Fruit fly (Drosophila melanogaster) whole organism, adult: Measurements from ENCODE around the gene CG5390.
A peak's percentile ranks its signal among the peaks of the same experiment; 100 is the strongest.

Experiments used
- CG11617 ChIP-seq: fragments of 200-800 bp; sonication (Bioruptor generic); optimal IDR thresholded peaks from 2 replicates; lab custom pipeline; 2017; ENCODE audit warnings: mild to moderate bottlenecking, missing biosample characterization, missing genetic modification reagents, missing genetic modification characterization
- CG12768 ChIP-seq: fragments of 200-800 bp; sonication (Bioruptor generic); optimal IDR thresholded peaks from 2 replicates; lab custom pipeline; 2017; ENCODE audit warnings: missing biosample characterization, missing genetic modification characterization, mild to moderate bottlenecking, moderate library complexity, missing genetic modification reagents
- CG14711 ChIP-seq: fragments of 200-800 bp; sonication (Bioruptor generic); optimal IDR thresholded peaks from 2 replicates; lab custom pipeline; 2018; ENCODE audit warnings: missing biosample characterization, mild to moderate bottlenecking, missing genetic modification characterization, moderate library complexity
- CG1620 ChIP-seq: fragments of 200-800 bp; sonication (Bioruptor generic); optimal IDR thresholded peaks from 2 replicates; lab custom pipeline; 2016; ENCODE audit warnings: missing biosample characterization, missing genetic modification characterization
- CG33017 ChIP-seq: fragments of 200-800 bp; sonication (Bioruptor generic); optimal IDR thresholded peaks from 2 replicates; lab custom pipeline; 2018; ENCODE audit warnings: missing biosample characterization, mild to moderate bottlenecking, missing genetic modification characterization, moderate library complexity
- CG5204 ChIP-seq: fragments of 200-800 bp; sonication (Bioruptor generic); optimal IDR thresholded peaks from 2 replicates; lab custom pipeline; 2016; ENCODE audit warnings: missing biosample characterization, missing genetic modification characterization
- CG7045 ChIP-seq: fragments of 200-800 bp; sonication (Bioruptor generic); optimal IDR thresholded peaks from 2 replicates; lab custom pipeline; 2017; ENCODE audit warnings: missing biosample characterization, mild to moderate bottlenecking, missing genetic modification characterization
- CG7101 ChIP-seq: fragments of 200-800 bp; sonication (Bioruptor generic); optimal IDR thresholded peaks from 2 replicates; lab custom pipeline; 2018; ENCODE audit warnings: missing biosample characterization, mild to moderate bottlenecking, missing genetic modification characterization, moderate library complexity
- Clk ChIP-seq: fragments of 200-800 bp; sonication (Bioruptor generic); optimal IDR thresholded peaks from 2 replicates; lab custom pipeline; 2017; ENCODE audit warnings: missing biosample characterization, missing genetic modification characterization
- Crg-1 ChIP-seq: fragments of 200-800 bp; sonication (Bioruptor generic); optimal IDR thresholded peaks from 2 replicates; lab custom pipeline; 2016; ENCODE audit warnings: missing biosample characterization, missing genetic modification characterization
- Mnt ChIP-seq: fragments of 200-800 bp; sonication (Bioruptor generic); optimal IDR thresholded peaks from 2 replicates; lab custom pipeline; 2016; ENCODE audit warnings: missing biosample characterization, mild to moderate bottlenecking, missing genetic modification characterization
- bab1 ChIP-seq: fragments of 200-800 bp; sonication (Bioruptor generic); optimal IDR thresholded peaks from 3 replicates; lab custom pipeline; 2019; ENCODE audit warnings: missing biosample characterization, mild to moderate bottlenecking, missing genetic modification characterization, moderate library complexity
- cic ChIP-seq: fragments of 200-800 bp; sonication (Bioruptor generic); optimal IDR thresholded peaks from 2 replicates; lab custom pipeline; 2017; ENCODE audit warnings: missing biosample characterization, mild to moderate bottlenecking, missing genetic modification characterization, moderate library complexity
- cnc ChIP-seq, 2 experiments: fragments of >200 bp; optimal IDR thresholded peaks; 2 replicates each; lab custom pipeline; 2017
- kay ChIP-seq: fragments of 200-800 bp; sonication (Bioruptor generic); peaks from one replicate; lab custom pipeline; 2016; ENCODE audit warnings: missing biosample characterization, missing genetic modification characterization, borderline replicate concordance
- ovo ChIP-seq: fragments of 200-800 bp; sonication (Bioruptor generic); optimal IDR thresholded peaks from 2 replicates; lab custom pipeline; 2016; ENCODE audit warnings: missing biosample characterization, missing genetic modification characterization
- pad ChIP-seq: fragments of 200-800 bp; sonication (Bioruptor generic); optimal IDR thresholded peaks from 3 replicates; lab custom pipeline; 2017; ENCODE audit warnings: missing biosample characterization, missing genetic modification characterization, mild to moderate bottlenecking, moderate library complexity, missing genetic modification reagents
- tj ChIP-seq: fragments of 200-800 bp; sonication (Bioruptor generic); optimal IDR thresholded peaks from 3 replicates; lab custom pipeline; 2017; ENCODE audit warnings: missing biosample characterization, mild to moderate bottlenecking, missing genetic modification characterization, moderate library complexity

The CG5390 gene

dm6 chr2L:10321036-10321583, 14.7 kb upstream of the CG5390 start:
- peak; percentile 6 for TF ChIP-seq CG14711 (tag; lab: Kevin White, UChicago)
- TF ChIP-seq CG1620, result no peak

- peak; percentile 64 for TF ChIP-seq cic (GFP tag; lab: Kevin White, UChicago)
- TF ChIP-seq cnc (optimal IDR thresholded peaks at IDR 0.05; lab: Kevin White, UChicago), result no peak
- peak; percentile 93 for TF ChIP-seq kay (GFP tag; lab: Kevin White, UChicago)
- TF ChIP-seq CG14711 (tag; lab: Kevin White, UChicago), result no peak
- TF ChIP-seq CG1620, result no peak
These were observed 13.9 kb upstream of the CG5390 start for dm6 chr2L:10320174-10320775.

dm6 chr2L:10315888-10316287, 9.5 kb upstream of the CG5390 start:
- TF ChIP-seq cnc (optimal IDR thresholded peaks at IDR 0.05; lab: Kevin White, UChicago) (no peak), kay (GFP tag; lab: Kevin White, UChicago) (peak; percentile 88)

dm6 chr2L:10314327-10315210, 8.2 kb upstream of the CG5390 start, which contains the start of the genes Usp14 and CG4972:
Gene Usp14, minus strand, starts transcription at chr2L:10314396.
Gene CG4972, plus strand, starts transcription at chr2L:10314792.
- no peak for TF ChIP-seq Clk
- TF ChIP-seq CG1620, result peak; percentile 37
- peak; percentile 74 for TF ChIP-seq kay (GFP tag; lab: Kevin White, UChicago)
- TF ChIP-seq tj, result peak; percentile 5
- TF ChIP-seq CG11617 (GFP tag; lab: Kevin White, UChicago), result peak; percentile 19
- no peak for TF ChIP-seq CG7101 (tag; lab: Kevin White, UChicago)

dm6 chr2L:10311822-10312221, 5.4 kb upstream of the CG5390 start:
- TF ChIP-seq CG1620 (no peak), Crg-1 (GFP tag; lab: Kevin White, UChicago) (no peak), Mnt (GFP tag; lab: Kevin White, UChicago) (peak; percentile 39), cic (GFP tag; lab: Kevin White, UChicago) (no peak), CG5204 (GFP tag; lab: Kevin White, UChicago) (no peak), cnc (optimal IDR thresholded peaks at IDR 0.05; lab: Kevin White, UChicago) (no peak), CG7045 (no peak), bab1 (GFP tag; lab: Kevin White, UChicago) (peak; percentile 32), CG14711 (tag; lab: Kevin White, UChicago) (no peak)

- TF ChIP-seq CG1620 (no peak), cic (GFP tag; lab: Kevin White, UChicago) (peak; percentile 3)
These were observed 4.4 kb upstream of the CG5390 start, which contains the start of gene Cdk5alpha for dm6 chr2L:10310614-10311382. Gene Cdk5alpha, minus strand, starts transcription at chr2L:10310956.

dm6 chr2L:10305538-10306147, 751 bp downstream of the CG5390 start:
- TF ChIP-seq pad (GFP tag; lab: Kevin White, UChicago) (no peak), Mnt (GFP tag; lab: Kevin White, UChicago) (no peak), CG7045 (no peak), cnc (optimal IDR thresholded peaks at IDR 0.05; lab: Kevin White, UChicago) (no peak), kay (GFP tag; lab: Kevin White, UChicago) (peak; percentile 64), ovo (no peak)

dm6 chr2L:10303786-10304185, 2.6 kb downstream of the CG5390 start, which contains the start of gene nmd:
Gene nmd, minus strand, starts transcription at chr2L:10303947.
- TF ChIP-seq CG33017 (tag; lab: Kevin White, UChicago) (peak; percentile 12), CG1620 (no peak), kay (GFP tag; lab: Kevin White, UChicago) (peak; percentile 67), CG14711 (tag; lab: Kevin White, UChicago) (peak; percentile 28), cic (GFP tag; lab: Kevin White, UChicago) (no peak), CG12768 (GFP tag; lab: Kevin White, UChicago) (no peak), Mnt (GFP tag; lab: Kevin White, UChicago) (peak; percentile 79), Crg-1 (GFP tag; lab: Kevin White, UChicago) (no peak), bab1 (GFP tag; lab: Kevin White, UChicago) (peak; percentile 61), CG7101 (tag; lab: Kevin White, UChicago) (no peak)
